Worm (Caenorhabditis elegans) whole organism, mixed stage, embryonic: ENCODE results near the gene F25B5.3.
A peak's percentile ranks its signal among the peaks of the same experiment; 100 is the strongest.

Source experiments
- ces-1 ChIP-seq: fragments of 150-350 bp; optimal IDR thresholded peaks from 2 replicates; lab custom pipeline; 2014; ENCODE audit warnings: missing biosample characterization, missing genetic modification reagents, missing genetic modification characterization
- unc-120 ChIP-seq: sonication (generic microtip); optimal IDR thresholded peaks from 2 replicates; lab custom pipeline; 2017; ENCODE audit warnings: missing genetic modification characterization, missing compliant biosample characterization; ENCODE audit not compliant: poor library complexity, severe bottlenecking

DNA sequence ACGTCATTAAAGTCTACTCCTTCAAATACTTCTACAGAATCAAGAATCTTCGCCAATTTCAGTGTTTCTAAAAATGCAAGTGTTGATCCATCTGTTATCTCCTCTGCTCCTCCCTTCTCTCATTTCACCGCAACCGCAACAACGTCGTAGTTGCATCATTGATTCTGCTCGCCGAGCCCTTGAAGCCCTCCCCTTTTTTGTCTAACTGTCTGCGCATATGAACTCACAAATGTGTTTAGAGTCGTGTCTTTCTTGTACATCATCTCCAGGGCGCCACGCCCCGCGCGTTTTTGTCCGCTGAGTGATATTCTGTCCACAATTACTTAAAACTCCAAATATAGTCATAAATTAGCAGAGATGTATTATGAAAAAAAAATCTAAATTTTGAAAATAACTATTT is 39.3 kb downstream of the F25B5.3 start:
- peak; percentile 37 for TF ChIP-seq unc-120 (tag; lab: Kevin White, UChicago)
- peak; percentile 76 for TF ChIP-seq ces-1 (GFP tag; lab: Kevin White, UChicago)
